Fruit fly (Drosophila melanogaster) S2 (cell line): ENCODE data around the gene Ugt37A1.

Experiments
- CG8478 ChIP-seq: fragments of >200 bp; optimal IDR thresholded peaks from 2 replicates; lab custom pipeline; 2018
- CTCF ChIP-seq, 2 experiments: fragments of >200 bp; optimal IDR thresholded peaks; 2 replicates each; lab custom pipeline; 2018

dm6 chr2L:20417597-20418286 lies 43.8 kb upstream of the Ugt37A1 start:
- no peak for TF ChIP-seq CG8478
- TF ChIP-seq CTCF (optimal IDR thresholded peaks at IDR 0.05; lab: Kevin White, UChicago): no peak
